Worm (Caenorhabditis elegans) whole organism, L3 larva: ENCODE results near the gene T25B2.1.
A peak's percentile ranks its signal among the peaks of the same experiment; 100 is the strongest.

ENCODE experiments used
- R02D3.7 ChIP-seq: fragments of 150-350 bp; optimal IDR thresholded peaks from 2 replicates; lab custom pipeline; 2014; ENCODE audit warnings: missing biosample characterization, missing genetic modification characterization
- aly-2 ChIP-seq: fragments of 150-350 bp; optimal IDR thresholded peaks from 2 replicates; lab custom pipeline; 2014; ENCODE audit warnings: missing biosample characterization, missing genetic modification characterization
- ceh-9 ChIP-seq: sonication (generic microtip); optimal IDR thresholded peaks from 2 replicates; lab custom pipeline; 2018; ENCODE audit warnings: missing biosample characterization, missing genetic modification characterization
- daf-12 ChIP-seq: fragments of 150-350 bp; optimal IDR thresholded peaks from 2 replicates; lab custom pipeline; 2014; ENCODE audit warnings: missing biosample characterization, missing genetic modification reagents, missing genetic modification characterization
- egl-27 ChIP-seq: sonication (generic microtip); optimal IDR thresholded peaks from 4 replicates; lab custom pipeline; 2017; ENCODE audit warnings: missing biosample characterization, missing genetic modification reagents, missing genetic modification characterization
- elt-2 ChIP-seq: sonication (generic microtip); optimal IDR thresholded peaks from 2 replicates; lab custom pipeline; 2016; ENCODE audit warnings: missing genetic modification reagents, mild to moderate bottlenecking, missing genetic modification characterization, missing compliant biosample characterization
- fos-1 ChIP-seq: fragments of 150-350 bp; optimal IDR thresholded peaks from 2 replicates; lab custom pipeline; 2014; ENCODE audit warnings: missing biosample characterization, missing genetic modification characterization
- jun-1 ChIP-seq: fragments of 150-350 bp; optimal IDR thresholded peaks from 2 replicates; lab custom pipeline; 2014; ENCODE audit warnings: missing biosample characterization, missing genetic modification reagents, missing genetic modification characterization
- lin-15B ChIP-seq: fragments of 150-350 bp; optimal IDR thresholded peaks from 2 replicates; lab custom pipeline; 2014; ENCODE audit warnings: missing biosample characterization, missing genetic modification characterization
- lin-39 ChIP-seq: fragments of 150-350 bp; optimal IDR thresholded peaks from 2 replicates; lab custom pipeline; 2018; ENCODE audit warnings: missing biosample characterization, missing genetic modification reagents, missing genetic modification characterization
- lsy-12 ChIP-seq: sonication (generic microtip); optimal IDR thresholded peaks from 2 replicates; lab custom pipeline; 2016; ENCODE audit warnings: mild to moderate bottlenecking, missing genetic modification characterization, missing compliant biosample characterization
- mdl-1 ChIP-seq: fragments of 150-350 bp; optimal IDR thresholded peaks from 2 replicates; lab custom pipeline; 2014; ENCODE audit warnings: missing biosample characterization, missing genetic modification characterization
- mml-1 ChIP-seq: fragments of 150-350 bp; sonication (generic microtip); optimal IDR thresholded peaks from 3 replicates; lab custom pipeline; 2014; ENCODE audit warnings: missing biosample characterization, missing genetic modification characterization
- nhr-28 ChIP-seq: fragments of 150-350 bp; optimal IDR thresholded peaks from 2 replicates; lab custom pipeline; 2014; ENCODE audit warnings: missing biosample characterization, missing genetic modification characterization
- nhr-43 ChIP-seq: sonication (generic microtip); optimal IDR thresholded peaks from 2 replicates; lab custom pipeline; 2016; ENCODE audit warnings: mild to moderate bottlenecking, missing genetic modification characterization, missing compliant biosample characterization; ENCODE audit not compliant: poor library complexity, severe bottlenecking
- nhr-67 ChIP-seq: fragments of 150-350 bp; optimal IDR thresholded peaks from 2 replicates; lab custom pipeline; 2014; ENCODE audit warnings: missing biosample characterization, missing genetic modification characterization
- nhr-76 ChIP-seq: fragments of 150-350 bp; sonication (generic microtip); optimal IDR thresholded peaks from 5 replicates; lab custom pipeline; 2014; ENCODE audit warnings: missing biosample characterization, missing genetic modification characterization
- pha-4 ChIP-seq: fragments of 150-350 bp; optimal IDR thresholded peaks from 2 replicates; lab custom pipeline; 2014; ENCODE audit warnings: missing biosample characterization, missing genetic modification reagents, missing genetic modification characterization
- zag-1 ChIP-seq: fragments of 150-350 bp; optimal IDR thresholded peaks from 2 replicates; lab custom pipeline; 2014; ENCODE audit warnings: missing biosample characterization, missing genetic modification characterization
- ztf-11 ChIP-seq: fragments of 150-350 bp; optimal IDR thresholded peaks from 2 replicates; lab custom pipeline; 2014; ENCODE audit warnings: missing biosample characterization, missing genetic modification characterization
- ztf-4 ChIP-seq: fragments of 150-350 bp; optimal IDR thresholded peaks from 2 replicates; lab custom pipeline; 2014; ENCODE audit warnings: missing biosample characterization, missing genetic modification characterization

T25B2.1 gene

ce11 chrX:6219892-6220291 is 46.1 kb downstream of the T25B2.1 start (continued):
- TF ChIP-seq elt-2 (peak; percentile 35), daf-12 (no peak), egl-27 (tag; lab: Kevin White, UChicago) (peak; percentile 33), lin-39 (tag; lab: Kevin White, UChicago) (peak; percentile 57), fos-1 (tag; lab: Kevin White, UChicago) (no peak), nhr-76 (tag; lab: Kevin White, UChicago) (no peak), jun-1 (tag; lab: Kevin White, UChicago) (peak; percentile 53), zag-1 (no peak), nhr-67 (tag; lab: Kevin White, UChicago) (no peak), nhr-28 (tag; lab: Kevin White, UChicago) (no peak), lsy-12 (tag; lab: Kevin White, UChicago) (no peak), lin-15B (tag; lab: Kevin White, UChicago) (no peak), aly-2 (tag; lab: Kevin White, UChicago) (no peak), mml-1 (tag; lab: Kevin White, UChicago) (no peak)

DNA sequence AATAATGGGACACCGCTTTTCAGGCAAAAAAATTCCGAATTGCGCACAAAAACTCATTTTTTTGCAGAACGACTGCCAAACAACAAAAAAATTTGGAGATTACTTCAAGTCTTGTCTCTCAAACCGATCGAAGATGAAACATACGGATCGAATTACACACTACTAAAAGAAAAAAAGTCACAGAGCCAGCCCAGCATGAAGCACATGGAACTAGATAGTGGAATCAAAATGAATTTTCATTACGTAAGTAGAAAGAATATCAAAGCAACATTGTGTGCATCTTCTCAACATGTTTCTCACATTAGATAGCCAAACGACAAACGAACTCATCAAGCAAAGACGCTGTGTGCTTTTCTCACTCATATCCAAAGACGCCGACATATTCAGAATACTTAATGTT is 47.3 kb downstream of the T25B2.1 start:
- TF ChIP-seq nhr-43 (no peak), pha-4 (tag; lab: Kevin White, UChicago) (no peak), ztf-4 (tag; lab: Kevin White, UChicago) (no peak), daf-12 (no peak), R02D3.7 (tag; lab: Kevin White, UChicago) (no peak), ztf-11 (no peak), lin-39 (tag; lab: Kevin White, UChicago) (no peak), ceh-9 (tag; lab: Kevin White, UChicago) (no peak)

DNA sequence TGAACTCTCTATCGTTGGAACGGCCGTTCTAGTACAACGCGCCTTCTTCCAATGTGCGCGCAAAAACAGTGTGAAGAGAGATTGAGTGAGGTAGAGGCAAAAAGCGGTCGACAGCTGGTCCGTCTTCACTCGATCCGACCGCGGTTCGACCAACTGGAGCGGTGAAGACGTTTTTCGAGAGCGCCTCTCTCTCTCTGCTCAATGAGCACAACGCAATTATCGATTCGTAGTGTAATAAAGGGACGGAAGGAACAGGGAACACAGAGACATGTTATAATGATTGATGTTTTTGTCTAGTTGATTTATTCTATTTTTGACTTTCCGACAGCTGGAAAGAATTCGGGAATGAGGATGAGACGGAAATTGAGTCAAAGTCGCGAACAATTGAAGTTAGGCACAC is 51.1 kb downstream of the T25B2.1 start:
- TF ChIP-seq lin-39 (tag; lab: Kevin White, UChicago) = peak; percentile 6
- no peak for TF ChIP-seq mdl-1 (tag; lab: Kevin White, UChicago)
- no peak for TF ChIP-seq aly-2 (tag; lab: Kevin White, UChicago)
